Fruit fly (Drosophila melanogaster) whole organism, embryonic: Measurements from ENCODE around the gene CG42342.

Experiments
- B-H1 ChIP-seq: fragments of 200-800 bp; sonication (Bioruptor generic); IDR thresholded peaks from 3 replicates; pipeline ENCODE4 v1.3.6; 2022; ENCODE audit warnings: missing biosample characterization, missing genetic modification characterization
- CG10543 ChIP-seq: fragments of 200-800 bp; sonication (Bioruptor generic); optimal IDR thresholded peaks from 3 replicates; lab custom pipeline; 2017; ENCODE audit warnings: missing biosample characterization, mild to moderate bottlenecking, missing genetic modification characterization, moderate library complexity
- CG14710 ChIP-seq: fragments of 200-800 bp; sonication (Bioruptor generic); optimal IDR thresholded peaks from 3 replicates; lab custom pipeline; 2019; ENCODE audit warnings: missing biosample characterization, mild to moderate bottlenecking, missing genetic modification characterization, moderate library complexity
- CG15479 ChIP-seq: fragments of 200-800 bp; sonication (Bioruptor generic); optimal IDR thresholded peaks from 3 replicates; lab custom pipeline; 2019; ENCODE audit warnings: missing biosample characterization, mild to moderate bottlenecking, missing genetic modification characterization, moderate library complexity
- CG15514 ChIP-seq: fragments of 200-800 bp; sonication (Bioruptor generic); optimal IDR thresholded peaks from 3 replicates; lab custom pipeline; 2017; ENCODE audit warnings: missing biosample characterization, missing genetic modification characterization, mild to moderate bottlenecking, moderate library complexity, missing genetic modification reagents
- CG17328 ChIP-seq: fragments of 200-800 bp; sonication (Bioruptor generic); IDR thresholded peaks from 2 replicates; pipeline ENCODE4 v1.3.6; 2022; ENCODE audit warnings: missing biosample characterization, missing genetic modification characterization
- CG17359 ChIP-seq: fragments of 200-800 bp; sonication (Bioruptor generic); optimal IDR thresholded peaks from 3 replicates; lab custom pipeline; 2018; ENCODE audit warnings: missing biosample characterization, mild to moderate bottlenecking, missing genetic modification characterization, moderate library complexity
- CG1792 ChIP-seq: fragments of 200-800 bp; sonication (Bioruptor generic); optimal IDR thresholded peaks from 2 replicates; lab custom pipeline; 2016; ENCODE audit warnings: missing biosample characterization, missing genetic modification characterization
- CG18599 ChIP-seq: fragments of 200-800 bp; sonication (Bioruptor generic); optimal IDR thresholded peaks from 3 replicates; lab custom pipeline; 2017; ENCODE audit warnings: missing biosample characterization, missing genetic modification characterization, mild to moderate bottlenecking, moderate library complexity, missing genetic modification reagents
- CG30020 ChIP-seq: fragments of 200-800 bp; optimal IDR thresholded peaks from 2 replicates; lab custom pipeline; 2019; ENCODE audit warnings: missing biosample characterization, mild to moderate bottlenecking, missing genetic modification characterization, moderate library complexity
- CG31365 ChIP-seq: fragments of 200-800 bp; sonication (Bioruptor generic); optimal IDR thresholded peaks from 2 replicates; lab custom pipeline; 2018; ENCODE audit warnings: missing biosample characterization, mild to moderate bottlenecking, missing genetic modification characterization
- CG31441 ChIP-seq: fragments of 200-800 bp; sonication (Bioruptor generic); IDR thresholded peaks from 2 replicates; pipeline ENCODE4 v1.3.6; 2022; ENCODE audit warnings: missing biosample characterization, missing genetic modification characterization
- CG3995 ChIP-seq: fragments of 200-800 bp; sonication (Bioruptor generic); optimal IDR thresholded peaks from 3 replicates; lab custom pipeline; 2016; ENCODE audit warnings: missing biosample characterization, missing genetic modification characterization
- CG7271 ChIP-seq: fragments of 200-800 bp; sonication (Bioruptor generic); optimal IDR thresholded peaks from 2 replicates; lab custom pipeline; 2018; ENCODE audit warnings: missing biosample characterization, mild to moderate bottlenecking, missing genetic modification characterization, moderate library complexity
- CG7987 ChIP-seq: fragments of 200-800 bp; sonication (Bioruptor generic); optimal IDR thresholded peaks from 2 replicates; lab custom pipeline; 2018; ENCODE audit warnings: missing biosample characterization, mild to moderate bottlenecking, missing genetic modification characterization, moderate library complexity
- CG8765 ChIP-seq: fragments of 200-800 bp; sonication (Bioruptor generic); IDR thresholded peaks from 2 replicates; pipeline ENCODE4 v1.3.6; 2022; ENCODE audit warnings: missing biosample characterization, missing genetic modification characterization
- D ChIP-seq, 2 experiments: fragments of 200-800 bp in 1 of 2; fragments of >200 bp in 1 of 2; sonication (Bioruptor generic) in 1 of 2; optimal IDR thresholded peaks; 2 replicates in 1 of 2; 3 replicates in 1 of 2; lab custom pipeline; 2017; ENCODE audit warnings: mild to moderate bottlenecking in 1 of 2, missing biosample characterization in 1 of 2, missing genetic modification characterization in 1 of 2, missing genetic modification reagents in 1 of 2
- Dll ChIP-seq: fragments of 200-800 bp; sonication (Bioruptor generic); IDR thresholded peaks from 4 replicates; pipeline ENCODE4 v1.3.6; 2022; ENCODE audit warnings: missing biosample characterization, missing genetic modification characterization; ENCODE audit not compliant: partially characterized antibody
- E2f1 ChIP-seq: fragments of 200-800 bp; sonication (Bioruptor generic); IDR thresholded peaks from 2 replicates; pipeline ENCODE4 v1.3.6; 2022; ENCODE audit warnings: missing biosample characterization, missing genetic modification characterization
- GATAe ChIP-seq: fragments of 200-800 bp; sonication (Bioruptor generic); conservative IDR thresholded peaks from 2 replicates; pipeline ENCODE4 v1.3.6; 2022; ENCODE audit warnings: missing biosample characterization, missing genetic modification characterization
- Hr78 ChIP-seq, 2 experiments: fragments of 200-800 bp in 1 of 2; fragments of >200 bp in 1 of 2; sonication (Bioruptor generic) in 1 of 2; optimal IDR thresholded peaks; 2 replicates each; lab custom pipeline; 2017 to 2019; ENCODE audit warnings: missing biosample characterization in 2 of 2, missing genetic modification characterization in 2 of 2, mild to moderate bottlenecking in 1 of 2, moderate library complexity in 1 of 2
- Myb ChIP-seq: fragments of 200-800 bp; sonication (Bioruptor generic); optimal IDR thresholded peaks from 2 replicates; lab custom pipeline; 2016; ENCODE audit warnings: missing biosample characterization, missing genetic modification characterization
- abd-A ChIP-seq: fragments of 200-800 bp; sonication (Bioruptor generic); optimal IDR thresholded peaks from 3 replicates; lab custom pipeline; 2019; ENCODE audit warnings: missing biosample characterization, mild to moderate bottlenecking, missing genetic modification characterization, moderate library complexity
- ato ChIP-seq: fragments of 200-800 bp; sonication (Bioruptor generic); IDR thresholded peaks from 2 replicates; pipeline ENCODE4 v1.3.6; 2022; ENCODE audit warnings: missing biosample characterization, missing genetic modification characterization; ENCODE audit not compliant: partially characterized antibody
- cg ChIP-seq: fragments of 200-800 bp; sonication (Bioruptor generic); optimal IDR thresholded peaks from 3 replicates; lab custom pipeline; 2019; ENCODE audit warnings: missing biosample characterization, mild to moderate bottlenecking, missing genetic modification characterization, moderate library complexity
- crol ChIP-seq: fragments of 200-800 bp; sonication (Bioruptor generic); IDR thresholded peaks from 2 replicates; pipeline ENCODE4 v1.3.6; 2022; ENCODE audit warnings: missing biosample characterization, missing genetic modification characterization
- crp ChIP-seq, 2 experiments: fragments of 200-800 bp; sonication (Bioruptor generic); optimal IDR thresholded peaks; 2 replicates in 1 of 2; 3 replicates in 1 of 2; lab custom pipeline; 2017; ENCODE audit warnings: missing biosample characterization in 2 of 2, missing genetic modification characterization in 2 of 2, mild to moderate bottlenecking in 1 of 2, moderate library complexity in 1 of 2
- dimm ChIP-seq: fragments of 200-800 bp; sonication (Bioruptor generic); IDR thresholded peaks from 2 replicates; pipeline ENCODE4 v1.3.6; 2022; ENCODE audit warnings: missing biosample characterization, missing genetic modification characterization
- grn ChIP-seq: fragments of 200-800 bp; sonication (Bioruptor generic); optimal IDR thresholded peaks from 3 replicates; lab custom pipeline; 2017; ENCODE audit warnings: missing biosample characterization, missing genetic modification characterization
- ham ChIP-seq: fragments of 200-800 bp; sonication (Bioruptor generic); IDR thresholded peaks from 2 replicates; pipeline ENCODE4 v1.3.6; 2022; ENCODE audit warnings: missing biosample characterization, missing genetic modification characterization
- lab ChIP-seq: fragments of 200-800 bp; sonication (Bioruptor generic); optimal IDR thresholded peaks from 3 replicates; lab custom pipeline; 2017; ENCODE audit warnings: missing biosample characterization, missing genetic modification characterization, mild to moderate bottlenecking, moderate library complexity, missing genetic modification reagents
- lbe ChIP-seq: fragments of 200-800 bp; sonication (Bioruptor generic); optimal IDR thresholded peaks from 2 replicates; lab custom pipeline; 2016; ENCODE audit warnings: missing biosample characterization, mild to moderate bottlenecking, missing genetic modification characterization
- lov ChIP-seq, 2 experiments: fragments of 200-800 bp in 1 of 2; fragments of >200 bp in 1 of 2; sonication (Bioruptor generic) in 1 of 2; IDR thresholded peaks in 1 of 2; optimal IDR thresholded peaks in 1 of 2; 2 replicates in 1 of 2; 3 replicates in 1 of 2; pipeline versions ENCODE4 v1.3.6 to Lab custom; 2017 to 2022; ENCODE audit warnings: missing biosample characterization in 1 of 2, missing genetic modification characterization in 1 of 2
- p53 ChIP-seq: fragments of 200-800 bp; sonication (Bioruptor generic); optimal IDR thresholded peaks from 2 replicates; lab custom pipeline; 2016; ENCODE audit warnings: missing biosample characterization, missing genetic modification characterization
- psq ChIP-seq: fragments of 200-800 bp; sonication (Bioruptor generic); optimal IDR thresholded peaks from 2 replicates; lab custom pipeline; 2017; ENCODE audit warnings: missing biosample characterization, missing genetic modification characterization
- pzg ChIP-seq: fragments of 200-800 bp; sonication (Bioruptor generic); optimal IDR thresholded peaks from 3 replicates; lab custom pipeline; 2018; ENCODE audit warnings: missing biosample characterization, mild to moderate bottlenecking, missing genetic modification characterization, moderate library complexity
- rib ChIP-seq: fragments of 200-800 bp; sonication (Bioruptor generic); IDR thresholded peaks from 2 replicates; pipeline ENCODE4 v1.3.6; 2022; ENCODE audit warnings: missing biosample characterization, missing genetic modification characterization
- salm ChIP-seq: fragments of 200-800 bp; sonication (Bioruptor generic); optimal IDR thresholded peaks from 2 replicates; lab custom pipeline; 2018; ENCODE audit warnings: missing biosample characterization, mild to moderate bottlenecking, missing genetic modification characterization
- sc ChIP-seq, 3 experiments: fragments of >200 bp in 2 of 3; fragments of 200-800 bp in 1 of 3; sonication (Bioruptor generic) in 1 of 3; optimal IDR thresholded peaks; 2 replicates in 2 of 3; 3 replicates in 1 of 3; lab custom pipeline; 2017; ENCODE audit warnings: mild to moderate bottlenecking in 1 of 3, missing biosample characterization in 1 of 3, missing genetic modification characterization in 1 of 3, missing genetic modification reagents in 1 of 3
- scrt ChIP-seq: fragments of 200-800 bp; sonication (Bioruptor generic); optimal IDR thresholded peaks from 2 replicates; lab custom pipeline; 2018; ENCODE audit warnings: missing biosample characterization, mild to moderate bottlenecking, missing genetic modification characterization, moderate library complexity
- sens ChIP-seq: fragments of 200-800 bp; sonication (Bioruptor generic); peaks from one replicate; lab custom pipeline; 2016; ENCODE audit warnings: missing biosample characterization, missing genetic modification characterization
- sim ChIP-seq: fragments of 200-800 bp; sonication (Bioruptor generic); IDR thresholded peaks from 2 replicates; pipeline ENCODE4 v1.3.6; 2022; ENCODE audit warnings: missing biosample characterization, missing genetic modification characterization
- sisA ChIP-seq: fragments of 200-800 bp; sonication (Bioruptor generic); IDR thresholded peaks from 2 replicates; pipeline ENCODE4 v1.3.6; 2022; ENCODE audit warnings: missing biosample characterization, missing genetic modification characterization
- slp2 ChIP-seq: fragments of 200-800 bp; sonication (Bioruptor generic); optimal IDR thresholded peaks from 2 replicates; lab custom pipeline; 2016; ENCODE audit warnings: missing biosample characterization, missing genetic modification characterization
- tll ChIP-seq, 2 experiments: fragments of 200-800 bp in 1 of 2; fragments of >200 bp in 1 of 2; sonication (Bioruptor generic) in 1 of 2; optimal IDR thresholded peaks; 2 replicates each; lab custom pipeline; 2017 to 2019; ENCODE audit warnings: missing biosample characterization in 2 of 2, missing genetic modification characterization in 2 of 2, mild to moderate bottlenecking in 1 of 2, moderate library complexity in 1 of 2
- unc-4 ChIP-seq: fragments of 200-800 bp; sonication (Bioruptor generic); IDR thresholded peaks from 2 replicates; pipeline ENCODE4 v1.3.6; 2022; ENCODE audit warnings: missing biosample characterization, missing genetic modification characterization; ENCODE audit not compliant: partially characterized antibody
- vvl ChIP-seq: fragments of 200-800 bp; sonication (Bioruptor generic); IDR thresholded peaks from 2 replicates; pipeline ENCODE4 v1.3.6; 2022; ENCODE audit warnings: missing biosample characterization, missing genetic modification characterization
- zen ChIP-seq: fragments of 200-800 bp; sonication (Bioruptor generic); optimal IDR thresholded peaks from 3 replicates; lab custom pipeline; 2018; ENCODE audit warnings: missing biosample characterization, mild to moderate bottlenecking, missing genetic modification characterization, moderate library complexity

Gene CG42342

dm6 chr3R:16569338-16569737 lies 66.8 kb downstream of the CG42342 start (continued):
- TF ChIP-seq CG15479 (GFP tag; lab: Kevin White, UChicago) = no peak
- peak; percentile 46 for TF ChIP-seq sens (GFP tag; lab: Kevin White, UChicago)
- no peak for TF ChIP-seq E2f1 (GFP tag; lab: Robert Waterston, UW)
- TF ChIP-seq p53 (GFP tag; lab: Kevin White, UChicago) = no peak
- no peak for TF ChIP-seq grn
- TF ChIP-seq CG31365 (tag; lab: Kevin White, UChicago) = no peak
- no peak for TF ChIP-seq CG8765 (GFP tag; lab: Robert Waterston, UW)
- no peak for TF ChIP-seq dimm (GFP tag; lab: Robert Waterston, UW)
- TF ChIP-seq rib (GFP tag; lab: Robert Waterston, UW) = no peak
- peak; percentile 79 for TF ChIP-seq crol (GFP tag; lab: Robert Waterston, UW)
- no peak for TF ChIP-seq CG10543 (GFP tag; lab: Kevin White, UChicago)
- no peak for TF ChIP-seq lbe
- TF ChIP-seq sc (optimal IDR thresholded peaks at IDR 0.05; lab: Kevin White, UChicago) = no peak
- no peak for TF ChIP-seq sc (GFP tag; optimal IDR thresholded peaks at IDR 0.05; lab: Kevin White, UChicago)
- TF ChIP-seq CG15514 (GFP tag; lab: Kevin White, UChicago) = no peak
- TF ChIP-seq CG17328 (GFP tag; lab: Robert Waterston, UW) = no peak
- TF ChIP-seq CG7271 = no peak
- TF ChIP-seq B-H1 (GFP tag; lab: Robert Waterston, UW) = no peak
- no peak for TF ChIP-seq CG30020
- TF ChIP-seq CG17359 (tag; lab: Kevin White, UChicago) = no peak
- no peak for TF ChIP-seq CG3995 (GFP tag; lab: Kevin White, UChicago)
- TF ChIP-seq sisA (GFP tag; lab: Robert Waterston, UW) = peak; percentile 39; the same call in 1 of the 2 replicates
- TF ChIP-seq crp (GFP tag; optimal IDR thresholded peaks at IDR 0.05; lab: Kevin White, UChicago) = no peak
- no peak for TF ChIP-seq CG14710
- TF ChIP-seq Hr78 (GFP tag; optimal IDR thresholded peaks at IDR 0.05; lab: Kevin White, UChicago) = peak in 1 of 2 experiments; percentile 35
- TF ChIP-seq ham (GFP tag; lab: Robert Waterston, UW) = 0 out of 2 replicates have a peak, but pooled peaks have one; percentile 36

- TF ChIP-seq CG7987 (GFP tag; lab: Kevin White, UChicago) (no peak), cg (GFP tag; lab: Kevin White, UChicago) (peak; percentile 36), CG1792 (GFP tag; lab: Kevin White, UChicago) (no peak), vvl (GFP tag; lab: Robert Waterston, UW) (0 out of 2 replicates have a peak, but pooled peaks have one; percentile 1), tll (GFP tag; optimal IDR thresholded peaks at IDR 0.05; lab: Kevin White, UChicago) (peak in 1 of 2 experiments; percentile 45), Dll (GFP tag; lab: Robert Waterston, UW) (no peak), slp2 (no peak), psq (GFP tag; lab: Kevin White, UChicago) (no peak), zen (tag; lab: Kevin White, UChicago) (peak; percentile 99), pzg (no peak), abd-A (peak; percentile 27), CG15479 (GFP tag; lab: Kevin White, UChicago) (peak; percentile 29), ato (no peak), CG10543 (GFP tag; lab: Kevin White, UChicago) (peak; percentile 9), unc-4 (no peak), D (optimal IDR thresholded peaks at IDR 0.05; lab: Kevin White, UChicago) (peak; percentile 60), D (GFP tag; optimal IDR thresholded peaks at IDR 0.05; lab: Kevin White, UChicago) (no peak), GATAe (GFP tag; lab: Robert Waterston, UW) (no peak), salm (no peak), sim (GFP tag; lab: Robert Waterston, UW) (0 out of 2 replicates have a peak, but pooled peaks have one; percentile 26), lab (GFP tag; lab: Kevin White, UChicago) (no peak), lov (optimal IDR thresholded peaks at IDR 0.05; lab: Kevin White, UChicago) (no peak), lov (GFP tag; IDR thresholded peaks at IDR 0.05; lab: Robert Waterston, UW) (no peak), scrt (GFP tag; lab: Kevin White, UChicago) (no peak), Myb (GFP tag; lab: Kevin White, UChicago) (no peak), CG18599 (GFP tag; lab: Kevin White, UChicago) (peak; percentile 19), CG31441 (no peak)
Observed at dm6 chr3R:16570484-16570883, 67.9 kb downstream of the CG42342 start.
